Worm (Caenorhabditis elegans) whole organism, L3 larva: Measurements from ENCODE around the gene srd-58.

Experiments used
- ceh-9 ChIP-seq: sonication (generic microtip); optimal IDR thresholded peaks from 2 replicates; lab custom pipeline; 2018; ENCODE audit warnings: missing biosample characterization, missing genetic modification characterization
- daf-12 ChIP-seq: fragments of 150-350 bp; optimal IDR thresholded peaks from 2 replicates; lab custom pipeline; 2014; ENCODE audit warnings: missing biosample characterization, missing genetic modification reagents, missing genetic modification characterization
- egl-27 ChIP-seq: sonication (generic microtip); optimal IDR thresholded peaks from 4 replicates; lab custom pipeline; 2017; ENCODE audit warnings: missing biosample characterization, missing genetic modification reagents, missing genetic modification characterization
- mdl-1 ChIP-seq: fragments of 150-350 bp; optimal IDR thresholded peaks from 2 replicates; lab custom pipeline; 2014; ENCODE audit warnings: missing biosample characterization, missing genetic modification characterization
- nhr-12 ChIP-seq: fragments of 150-350 bp; optimal IDR thresholded peaks from 2 replicates; lab custom pipeline; 2014; ENCODE audit warnings: missing biosample characterization, missing genetic modification characterization
- pha-4 ChIP-seq: fragments of 150-350 bp; optimal IDR thresholded peaks from 2 replicates; lab custom pipeline; 2014; ENCODE audit warnings: missing biosample characterization, missing genetic modification reagents, missing genetic modification characterization
- snpc-4 ChIP-seq: fragments of 150-350 bp; optimal IDR thresholded peaks from 2 replicates; lab custom pipeline; 2014; ENCODE audit warnings: missing biosample characterization, missing genetic modification characterization
- unc-62 ChIP-seq: fragments of 150-350 bp; sonication (generic microtip); optimal IDR thresholded peaks from 4 replicates; lab custom pipeline; 2014; ENCODE audit warnings: missing biosample characterization, missing genetic modification reagents, missing genetic modification characterization
- ztf-11 ChIP-seq: fragments of 150-350 bp; optimal IDR thresholded peaks from 2 replicates; lab custom pipeline; 2014; ENCODE audit warnings: missing biosample characterization, missing genetic modification characterization

- no peak for TF ChIP-seq ztf-11 (tag; lab: Kevin White, UChicago)
- no peak for TF ChIP-seq egl-27
- no peak for TF ChIP-seq snpc-4 (tag; lab: Kevin White, UChicago)
- no peak for TF ChIP-seq mdl-1 (tag; lab: Kevin White, UChicago)
- TF ChIP-seq pha-4 (tag; lab: Kevin White, UChicago): no peak
- no peak for TF ChIP-seq daf-12 (tag; lab: Kevin White, UChicago)
- TF ChIP-seq nhr-12: no peak
- TF ChIP-seq unc-62 (GFP tag; lab: Kevin White, UChicago): no peak
- no peak for TF ChIP-seq ceh-9 (tag; lab: Kevin White, UChicago)
Observed at ce11 chrII:7168712-7169111, 36.1 kb downstream of the srd-58 start, which contains the start of gene col-36.
